Fruit fly (Drosophila melanogaster) whole organism, embryonic: ENCODE results near the gene CG11396.

Experiments
- Adf1 ChIP-seq: fragments of 200-800 bp; sonication (Bioruptor generic); IDR thresholded peaks from 2 replicates; pipeline ENCODE4 v1.3.6; 2022; ENCODE audit warnings: missing biosample characterization, missing genetic modification characterization
- Blimp-1 ChIP-seq: fragments of 200-800 bp; sonication (Bioruptor generic); optimal IDR thresholded peaks from 3 replicates; lab custom pipeline; 2018; ENCODE audit warnings: missing biosample characterization, missing genetic modification characterization, mild to moderate bottlenecking, moderate library complexity, missing genetic modification reagents
- BtbVII ChIP-seq: fragments of 200-800 bp; sonication (Bioruptor generic); optimal IDR thresholded peaks from 3 replicates; lab custom pipeline; 2017; ENCODE audit warnings: missing biosample characterization, mild to moderate bottlenecking, missing genetic modification characterization
- Bteb2 ChIP-seq: fragments of 200-800 bp; sonication (Bioruptor generic); optimal IDR thresholded peaks from 2 replicates; lab custom pipeline; 2016; ENCODE audit warnings: missing biosample characterization, missing genetic modification characterization
- CG10267 ChIP-seq: fragments of 200-800 bp; sonication (Bioruptor generic); optimal IDR thresholded peaks from 2 replicates; lab custom pipeline; 2018; ENCODE audit warnings: missing biosample characterization, mild to moderate bottlenecking, missing genetic modification characterization, moderate library complexity
- CG10462 ChIP-seq: fragments of 200-800 bp; sonication (Bioruptor generic); optimal IDR thresholded peaks from 2 replicates; lab custom pipeline; 2016; ENCODE audit warnings: missing biosample characterization, missing genetic modification characterization
- CG11456 ChIP-seq: fragments of 200-800 bp; sonication (Bioruptor generic); IDR thresholded peaks from 3 replicates; pipeline ENCODE4 v1.3.6; 2022; ENCODE audit warnings: missing biosample characterization, missing genetic modification characterization
- CG12104 ChIP-seq: fragments of 200-800 bp; sonication (Bioruptor generic); optimal IDR thresholded peaks from 3 replicates; lab custom pipeline; 2016; ENCODE audit warnings: missing biosample characterization, missing genetic modification characterization
- CG13287 ChIP-seq: fragments of 200-800 bp; sonication (Bioruptor generic); IDR thresholded peaks from 2 replicates; pipeline ENCODE4 v1.3.6; 2022; ENCODE audit warnings: missing biosample characterization, missing genetic modification characterization; ENCODE audit not compliant: partially characterized antibody
- CG14860 ChIP-seq: fragments of 200-800 bp; sonication (Bioruptor generic); IDR thresholded peaks from 3 replicates; pipeline ENCODE4 v1.3.6; 2022; ENCODE audit warnings: missing biosample characterization, missing genetic modification characterization; ENCODE audit not compliant: partially characterized antibody
- CG14965 ChIP-seq: fragments of 200-800 bp; sonication (Bioruptor generic); optimal IDR thresholded peaks from 2 replicates; lab custom pipeline; 2016; ENCODE audit warnings: missing biosample characterization, missing genetic modification characterization, borderline replicate concordance
- CG1832 ChIP-seq: fragments of 200-800 bp; sonication (Bioruptor generic); optimal IDR thresholded peaks from 2 replicates; lab custom pipeline; 2017; ENCODE audit warnings: missing biosample characterization, mild to moderate bottlenecking, missing genetic modification characterization, inconsistent platforms
- CG34376 ChIP-seq: fragments of 200-800 bp; sonication (Bioruptor generic); optimal IDR thresholded peaks from 2 replicates; lab custom pipeline; 2018; ENCODE audit warnings: missing biosample characterization, mild to moderate bottlenecking, missing genetic modification characterization
- CG5245 ChIP-seq: fragments of 200-800 bp; sonication (Bioruptor generic); optimal IDR thresholded peaks from 3 replicates; lab custom pipeline; 2016; ENCODE audit warnings: missing biosample characterization, missing genetic modification characterization
- CG6765 ChIP-seq: fragments of 200-800 bp; sonication (Bioruptor generic); optimal IDR thresholded peaks from 3 replicates; lab custom pipeline; 2017; ENCODE audit warnings: missing biosample characterization, mild to moderate bottlenecking, missing genetic modification characterization
- CG7357 ChIP-seq: fragments of 200-800 bp; sonication (Bioruptor generic); IDR thresholded peaks from 3 replicates; pipeline ENCODE4 v1.3.6; 2022; ENCODE audit warnings: missing biosample characterization, missing genetic modification characterization
- CG7928 ChIP-seq: fragments of 200-800 bp; sonication (Bioruptor generic); optimal IDR thresholded peaks from 2 replicates; lab custom pipeline; 2017; ENCODE audit warnings: missing biosample characterization, mild to moderate bottlenecking, missing genetic modification characterization
- CG8388 ChIP-seq: fragments of 200-800 bp; sonication (Bioruptor generic); optimal IDR thresholded peaks from 2 replicates; lab custom pipeline; 2019; ENCODE audit warnings: missing biosample characterization, mild to moderate bottlenecking, missing genetic modification characterization, moderate library complexity
- CG8944 ChIP-seq: fragments of 200-800 bp; sonication (Bioruptor generic); optimal IDR thresholded peaks from 3 replicates; lab custom pipeline; 2016; ENCODE audit warnings: missing biosample characterization, missing genetic modification characterization
- CG9215 ChIP-seq: fragments of 200-800 bp; sonication (Bioruptor generic); IDR thresholded peaks from 2 replicates; pipeline ENCODE4 v1.3.6; 2022; ENCODE audit warnings: missing biosample characterization, missing genetic modification characterization
- CoRest ChIP-seq: fragments of 200-800 bp; sonication (Bioruptor generic); optimal IDR thresholded peaks from 3 replicates; lab custom pipeline; 2018; ENCODE audit warnings: missing biosample characterization, mild to moderate bottlenecking, missing genetic modification characterization, moderate library complexity
- D19B ChIP-seq: fragments of 200-800 bp; sonication (Bioruptor generic); optimal IDR thresholded peaks from 2 replicates; lab custom pipeline; 2017; ENCODE audit warnings: missing biosample characterization, mild to moderate bottlenecking, missing genetic modification characterization
- Dek ChIP-seq: fragments of 200-800 bp; sonication (Bioruptor generic); optimal IDR thresholded peaks from 3 replicates; lab custom pipeline; 2019; ENCODE audit warnings: missing biosample characterization, mild to moderate bottlenecking, missing genetic modification characterization, moderate library complexity
- ERR ChIP-seq: fragments of 200-800 bp; sonication (Bioruptor generic); optimal IDR thresholded peaks from 2 replicates; lab custom pipeline; 2016; ENCODE audit warnings: missing biosample characterization, missing genetic modification characterization
- Fer2 ChIP-seq: fragments of 200-800 bp; sonication (Bioruptor generic); optimal IDR thresholded peaks from 2 replicates; lab custom pipeline; 2018; ENCODE audit warnings: missing biosample characterization, mild to moderate bottlenecking, missing genetic modification characterization, moderate library complexity
- Hsf ChIP-seq: fragments of 200-800 bp; sonication (Bioruptor generic); optimal IDR thresholded peaks from 3 replicates; lab custom pipeline; 2016; ENCODE audit warnings: missing biosample characterization, missing genetic modification characterization
- NK7.1 ChIP-seq: fragments of 200-800 bp; sonication (Bioruptor generic); optimal IDR thresholded peaks from 3 replicates; lab custom pipeline; 2016; ENCODE audit warnings: missing biosample characterization, missing genetic modification characterization
- YL-1 ChIP-seq: fragments of 200-800 bp; sonication (Bioruptor generic); optimal IDR thresholded peaks from 3 replicates; lab custom pipeline; 2017; ENCODE audit warnings: missing biosample characterization, mild to moderate bottlenecking, missing genetic modification characterization
- ab ChIP-seq: fragments of 200-800 bp; sonication (Bioruptor generic); optimal IDR thresholded peaks from 2 replicates; lab custom pipeline; 2016; ENCODE audit warnings: missing biosample characterization, missing genetic modification characterization
- abd-A ChIP-seq: fragments of 200-800 bp; sonication (Bioruptor generic); optimal IDR thresholded peaks from 3 replicates; lab custom pipeline; 2019; ENCODE audit warnings: missing biosample characterization, mild to moderate bottlenecking, missing genetic modification characterization, moderate library complexity
- ase ChIP-seq: fragments of 200-800 bp; sonication (Bioruptor generic); IDR thresholded peaks from 3 replicates; pipeline ENCODE4 v1.3.6; 2022; ENCODE audit warnings: missing biosample characterization, missing genetic modification characterization
- ato ChIP-seq: fragments of 200-800 bp; sonication (Bioruptor generic); IDR thresholded peaks from 2 replicates; pipeline ENCODE4 v1.3.6; 2022; ENCODE audit warnings: missing biosample characterization, missing genetic modification characterization; ENCODE audit not compliant: partially characterized antibody
- cad ChIP-seq: fragments of >200 bp; optimal IDR thresholded peaks from 2 replicates; lab custom pipeline; 2017; ENCODE audit warnings: missing biosample characterization, missing genetic modification characterization
- chinmo ChIP-seq: fragments of 200-800 bp; sonication (Bioruptor generic); IDR thresholded peaks from 4 replicates; pipeline ENCODE4 v1.3.6; 2022; ENCODE audit warnings: missing biosample characterization, missing genetic modification characterization; ENCODE audit not compliant: partially characterized antibody
- crp ChIP-seq, 2 experiments: fragments of 200-800 bp; sonication (Bioruptor generic); optimal IDR thresholded peaks; 2 replicates in 1 of 2; 3 replicates in 1 of 2; lab custom pipeline; 2017; ENCODE audit warnings: missing biosample characterization in 2 of 2, missing genetic modification characterization in 2 of 2, mild to moderate bottlenecking in 1 of 2, moderate library complexity in 1 of 2
- dmrt11E ChIP-seq: fragments of 200-800 bp; sonication (Bioruptor generic); optimal IDR thresholded peaks from 3 replicates; lab custom pipeline; 2018; ENCODE audit warnings: missing biosample characterization, mild to moderate bottlenecking, missing genetic modification characterization, moderate library complexity
- eve ChIP-seq, 2 experiments: fragments of >200 bp; optimal IDR thresholded peaks; 2 replicates each; lab custom pipeline; 2017; ENCODE audit warnings: missing biosample characterization in 2 of 2, missing genetic modification characterization in 2 of 2
- fd64A ChIP-seq: fragments of 200-800 bp; sonication (Bioruptor generic); optimal IDR thresholded peaks from 3 replicates; lab custom pipeline; 2018; ENCODE audit warnings: missing biosample characterization, mild to moderate bottlenecking, missing genetic modification characterization
- fd96Cb ChIP-seq: fragments of 200-800 bp; sonication (Bioruptor generic); optimal IDR thresholded peaks from 2 replicates; lab custom pipeline; 2018; ENCODE audit warnings: missing biosample characterization, mild to moderate bottlenecking, missing genetic modification characterization, moderate library complexity
- fu2 ChIP-seq: fragments of 200-800 bp; sonication (Bioruptor generic); optimal IDR thresholded peaks from 2 replicates; lab custom pipeline; 2016; ENCODE audit warnings: missing biosample characterization, missing genetic modification characterization
- ken ChIP-seq: fragments of 200-800 bp; sonication (Bioruptor generic); IDR thresholded peaks from 3 replicates; pipeline ENCODE4 v1.3.6; 2022; ENCODE audit warnings: missing biosample characterization, missing genetic modification characterization
- lmd ChIP-seq: fragments of 200-800 bp; sonication (Bioruptor generic); IDR thresholded peaks from 2 replicates; pipeline ENCODE4 v1.3.6; 2022; ENCODE audit warnings: missing biosample characterization, missing genetic modification characterization
- onecut ChIP-seq: fragments of 200-800 bp; sonication (Bioruptor generic); IDR thresholded peaks from 2 replicates; pipeline ENCODE4 v1.3.6; 2022; ENCODE audit warnings: missing biosample characterization, missing genetic modification characterization
- otp ChIP-seq: fragments of 200-800 bp; sonication (Bioruptor generic); IDR thresholded peaks from 3 replicates; pipeline ENCODE4, ENCODE4 v1.3.6; 2022; ENCODE audit warnings: missing biosample characterization, missing genetic modification characterization
- run ChIP-seq: fragments of 200-800 bp; sonication (Bioruptor generic); optimal IDR thresholded peaks from 3 replicates; lab custom pipeline; 2018; ENCODE audit warnings: missing biosample characterization, mild to moderate bottlenecking, missing genetic modification characterization
- sens ChIP-seq: fragments of 200-800 bp; sonication (Bioruptor generic); peaks from one replicate; lab custom pipeline; 2016; ENCODE audit warnings: missing biosample characterization, missing genetic modification characterization
- slp2 ChIP-seq: fragments of 200-800 bp; sonication (Bioruptor generic); optimal IDR thresholded peaks from 2 replicates; lab custom pipeline; 2016; ENCODE audit warnings: missing biosample characterization, missing genetic modification characterization
- tap ChIP-seq: fragments of 200-800 bp; optimal IDR thresholded peaks from 3 replicates; lab custom pipeline; 2019; ENCODE audit warnings: missing biosample characterization, mild to moderate bottlenecking, missing genetic modification characterization, moderate library complexity
- tna ChIP-seq: fragments of 200-800 bp; sonication (Bioruptor generic); IDR thresholded peaks from 2 replicates; pipeline ENCODE4 v1.3.6; 2022; ENCODE audit warnings: missing biosample characterization, missing genetic modification characterization; ENCODE audit not compliant: partially characterized antibody
- twi ChIP-seq: fragments of 200-800 bp; optimal IDR thresholded peaks from 2 replicates; lab custom pipeline; 2019; ENCODE audit warnings: missing biosample characterization, mild to moderate bottlenecking, missing genetic modification characterization, moderate library complexity
- unc-4 ChIP-seq: fragments of 200-800 bp; sonication (Bioruptor generic); IDR thresholded peaks from 2 replicates; pipeline ENCODE4 v1.3.6; 2022; ENCODE audit warnings: missing biosample characterization, missing genetic modification characterization; ENCODE audit not compliant: partially characterized antibody

The CG11396 gene

dm6 chr3L:20837040-20837830 lies 49.3 kb upstream of the CG11396 start, which contains the start of gene CG13255 (continued):
- TF ChIP-seq ERR (GFP tag; lab: Kevin White, UChicago) (no peak), CG6765 (GFP tag; lab: Kevin White, UChicago) (no peak), CG7357 (GFP tag; lab: Robert Waterston, UW) (peak; percentile 37; the same call in 1 of the 3 replicates), crp (GFP tag; optimal IDR thresholded peaks at IDR 0.05; lab: Kevin White, UChicago) (no peak), Blimp-1 (GFP tag; lab: Kevin White, UChicago) (peak; percentile 24), CG1832 (no peak), fu2 (GFP tag; lab: Kevin White, UChicago) (peak; percentile 25), ase (GFP tag; lab: Robert Waterston, UW) (no peak), otp (GFP tag; lab: Robert Waterston, UW) (no peak), run (no peak), CG5245 (GFP tag; lab: Kevin White, UChicago) (no peak), chinmo (no peak), CG10462 (GFP tag; lab: Kevin White, UChicago) (no peak), CG13287 (GFP tag; lab: Robert Waterston, UW) (no peak), CG11456 (GFP tag; lab: Robert Waterston, UW) (peak; percentile 78; the same call in 2 of the 3 replicates), CG9215 (GFP tag; lab: Robert Waterston, UW) (peak; percentile 36; the same call in 1 of the 2 replicates), fd96Cb (peak; percentile 2), fd64A (GFP tag; lab: Kevin White, UChicago) (no peak), abd-A (tag; lab: Kevin White, UChicago) (no peak), sens (peak; percentile 54), CG12104 (GFP tag; lab: Kevin White, UChicago) (peak; percentile 49), CG14965 (no peak), Bteb2 (peak; percentile 47), unc-4 (GFP tag; lab: Robert Waterston, UW) (no peak), Fer2 (no peak), slp2 (GFP tag; lab: Kevin White, UChicago) (peak; percentile 14), eve (GFP tag; optimal IDR thresholded peaks at IDR 0.05; lab: Kevin White, UChicago) (no peak), ato (no peak), ab (GFP tag; lab: Kevin White, UChicago) (no peak), lmd (GFP tag; lab: Robert Waterston, UW) (no peak; the same call in 1 of the 2 replicates), CoRest (tag; lab: Kevin White, UChicago) (peak; percentile 72), CG7928 (GFP tag; lab: Kevin White, UChicago) (no peak), YL-1 (GFP tag; lab: Kevin White, UChicago) (no peak), tna (no peak), Dek (tag; lab: Kevin White, UChicago) (peak; percentile 48)
- TF ChIP-seq, all 482 proteins: peak for 144

DNA sequence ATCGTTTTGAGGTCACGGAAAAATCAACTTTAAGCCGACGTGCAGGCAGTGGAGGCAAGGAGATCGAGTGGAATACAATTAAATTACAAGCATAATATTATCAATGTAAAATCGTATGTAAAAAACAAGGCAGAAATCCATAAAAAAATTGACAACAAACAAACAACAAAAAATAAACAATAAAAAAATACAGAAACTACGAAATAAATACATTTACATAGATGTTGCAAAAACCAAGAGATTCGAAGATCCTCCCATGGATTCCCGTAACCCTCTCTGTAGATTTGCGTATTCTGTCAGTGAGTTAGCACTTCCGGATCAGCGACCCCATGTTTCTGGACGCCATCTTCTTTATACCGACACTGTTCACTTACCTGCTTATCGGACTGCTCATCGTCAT lies 47.9 kb upstream of the CG11396 start, which contains the start of gene CG3288:
Gene CG3288, plus strand, starts transcription at position 301 of the 400 bp plus-strand sequence.
- TF ChIP-seq CG34376 (GFP tag; lab: Kevin White, UChicago) (no peak), Hsf (GFP tag; lab: Kevin White, UChicago) (no peak), Adf1 (GFP tag; lab: Robert Waterston, UW) (no peak), ken (GFP tag; lab: Robert Waterston, UW) (no peak), NK7.1 (no peak), CG8388 (no peak), CG14860 (GFP tag; lab: Robert Waterston, UW) (no peak), CG8944 (GFP tag; lab: Kevin White, UChicago) (no peak), CG10267 (tag; lab: Kevin White, UChicago) (no peak), twi (tag; lab: Kevin White, UChicago) (no peak), D19B (GFP tag; lab: Kevin White, UChicago) (no peak), dmrt11E (tag; lab: Kevin White, UChicago) (no peak), tap (no peak), onecut (GFP tag; lab: Robert Waterston, UW) (no peak), cad (no peak), BtbVII (GFP tag; lab: Kevin White, UChicago) (no peak)
